Fruit fly (Drosophila melanogaster) whole organism, embryonic: Measurements from ENCODE around the gene CG34409.

Experiments
- ATbp ChIP-seq: fragments of 200-800 bp; sonication (Bioruptor generic); optimal IDR thresholded peaks from 2 replicates; lab custom pipeline; 2017; ENCODE audit warnings: missing biosample characterization, mild to moderate bottlenecking, missing genetic modification characterization, missing genetic modification reagents
- Abd-B ChIP-seq: fragments of 200-800 bp; sonication (Bioruptor generic); optimal IDR thresholded peaks from 2 replicates; lab custom pipeline; 2018; ENCODE audit warnings: missing biosample characterization, mild to moderate bottlenecking, missing genetic modification characterization, moderate library complexity
- CG10654 ChIP-seq: fragments of 200-800 bp; sonication (Bioruptor generic); optimal IDR thresholded peaks from 2 replicates; lab custom pipeline; 2016; ENCODE audit warnings: missing biosample characterization, missing genetic modification characterization
- CG10959 ChIP-seq: fragments of 200-800 bp; sonication (Bioruptor generic); IDR thresholded peaks from 2 replicates; pipeline ENCODE4 v1.3.6; 2022; ENCODE audit warnings: missing biosample characterization, missing genetic modification characterization
- CG11695 ChIP-seq: fragments of 200-800 bp; sonication (Bioruptor generic); IDR thresholded peaks from 3 replicates; pipeline ENCODE4 v1.3.6; 2022; ENCODE audit warnings: missing biosample characterization, missing genetic modification characterization
- CG13424 ChIP-seq: fragments of 200-800 bp; sonication (Bioruptor generic); optimal IDR thresholded peaks from 2 replicates; lab custom pipeline; 2019; ENCODE audit warnings: missing biosample characterization, mild to moderate bottlenecking, missing genetic modification characterization, moderate library complexity
- CG15696 ChIP-seq: fragments of 200-800 bp; sonication (Bioruptor generic); optimal IDR thresholded peaks from 2 replicates; lab custom pipeline; 2019; ENCODE audit warnings: missing biosample characterization, mild to moderate bottlenecking, missing genetic modification characterization, moderate library complexity
- CG1603 ChIP-seq: fragments of 200-800 bp; sonication (Bioruptor generic); optimal IDR thresholded peaks from 2 replicates; lab custom pipeline; 2019; ENCODE audit warnings: missing biosample characterization, mild to moderate bottlenecking, missing genetic modification characterization, moderate library complexity
- CG1647 ChIP-seq: fragments of 200-800 bp; sonication (Bioruptor generic); optimal IDR thresholded peaks from 3 replicates; lab custom pipeline; 2016; ENCODE audit warnings: missing biosample characterization, missing genetic modification characterization
- CG16813 ChIP-seq: fragments of 200-800 bp; sonication (Bioruptor generic); IDR thresholded peaks from 3 replicates; pipeline ENCODE4 v1.3.6; 2022; ENCODE audit warnings: missing biosample characterization, missing genetic modification characterization; ENCODE audit not compliant: partially characterized antibody
- CG16815 ChIP-seq: fragments of 200-800 bp; sonication (Bioruptor generic); optimal IDR thresholded peaks from 3 replicates; lab custom pipeline; 2017; ENCODE audit warnings: missing biosample characterization, mild to moderate bottlenecking, missing genetic modification characterization
- CG17328 ChIP-seq: fragments of 200-800 bp; sonication (Bioruptor generic); IDR thresholded peaks from 2 replicates; pipeline ENCODE4 v1.3.6; 2022; ENCODE audit warnings: missing biosample characterization, missing genetic modification characterization
- CG1792 ChIP-seq: fragments of 200-800 bp; sonication (Bioruptor generic); optimal IDR thresholded peaks from 2 replicates; lab custom pipeline; 2016; ENCODE audit warnings: missing biosample characterization, missing genetic modification characterization
- CG3163 ChIP-seq: fragments of 200-800 bp; sonication (Bioruptor generic); optimal IDR thresholded peaks from 3 replicates; lab custom pipeline; 2016; ENCODE audit warnings: missing biosample characterization, missing genetic modification characterization
- CG34376 ChIP-seq: fragments of 200-800 bp; sonication (Bioruptor generic); optimal IDR thresholded peaks from 2 replicates; lab custom pipeline; 2018; ENCODE audit warnings: missing biosample characterization, mild to moderate bottlenecking, missing genetic modification characterization
- CG43689 ChIP-seq: fragments of 200-800 bp; sonication (Bioruptor generic); IDR thresholded peaks from 2 replicates; pipeline ENCODE4 v1.3.6; 2022; ENCODE audit warnings: missing biosample characterization, missing genetic modification characterization
- CG7372 ChIP-seq: fragments of 200-800 bp; sonication (Bioruptor generic); IDR thresholded peaks from 2 replicates; pipeline ENCODE4 v1.3.6; 2022; ENCODE audit warnings: missing biosample characterization, missing genetic modification characterization
- CG7786 ChIP-seq: fragments of 200-800 bp; sonication (Bioruptor generic); optimal IDR thresholded peaks from 2 replicates; lab custom pipeline; 2016; ENCODE audit warnings: missing biosample characterization, missing genetic modification characterization
- CG7963 ChIP-seq: fragments of 200-800 bp; sonication (Bioruptor generic); IDR thresholded peaks from 3 replicates; pipeline ENCODE4 v1.3.6; 2022; ENCODE audit warnings: missing biosample characterization, missing genetic modification characterization; ENCODE audit not compliant: partially characterized antibody
- CG8359 ChIP-seq: fragments of 200-800 bp; sonication (Bioruptor generic); optimal IDR thresholded peaks from 2 replicates; lab custom pipeline; 2017; ENCODE audit warnings: missing biosample characterization, mild to moderate bottlenecking, missing genetic modification characterization, borderline replicate concordance
- CG8388 ChIP-seq: fragments of 200-800 bp; sonication (Bioruptor generic); optimal IDR thresholded peaks from 2 replicates; lab custom pipeline; 2019; ENCODE audit warnings: missing biosample characterization, mild to moderate bottlenecking, missing genetic modification characterization, moderate library complexity
- CG9215 ChIP-seq: fragments of 200-800 bp; sonication (Bioruptor generic); IDR thresholded peaks from 2 replicates; pipeline ENCODE4 v1.3.6; 2022; ENCODE audit warnings: missing biosample characterization, missing genetic modification characterization
- CHES-1-like ChIP-seq: fragments of 200-800 bp; sonication (Bioruptor generic); optimal IDR thresholded peaks from 2 replicates; lab custom pipeline; 2016; ENCODE audit warnings: missing biosample characterization, missing genetic modification characterization
- D ChIP-seq, 2 experiments: fragments of 200-800 bp in 1 of 2; fragments of >200 bp in 1 of 2; sonication (Bioruptor generic) in 1 of 2; optimal IDR thresholded peaks; 2 replicates in 1 of 2; 3 replicates in 1 of 2; lab custom pipeline; 2017; ENCODE audit warnings: mild to moderate bottlenecking in 1 of 2, missing biosample characterization in 1 of 2, missing genetic modification characterization in 1 of 2, missing genetic modification reagents in 1 of 2
- Dad ChIP-seq: fragments of 200-800 bp; sonication (Bioruptor generic); optimal IDR thresholded peaks from 3 replicates; lab custom pipeline; 2016; ENCODE audit warnings: missing biosample characterization, missing genetic modification characterization
- Dek ChIP-seq: fragments of 200-800 bp; sonication (Bioruptor generic); optimal IDR thresholded peaks from 3 replicates; lab custom pipeline; 2019; ENCODE audit warnings: missing biosample characterization, mild to moderate bottlenecking, missing genetic modification characterization, moderate library complexity
- Dll ChIP-seq: fragments of 200-800 bp; sonication (Bioruptor generic); IDR thresholded peaks from 4 replicates; pipeline ENCODE4 v1.3.6; 2022; ENCODE audit warnings: missing biosample characterization, missing genetic modification characterization; ENCODE audit not compliant: partially characterized antibody
- Hand ChIP-seq: fragments of 200-800 bp; sonication (Bioruptor generic); optimal IDR thresholded peaks from 2 replicates; lab custom pipeline; 2017; ENCODE audit warnings: mild to moderate bottlenecking, missing biosample characterization, missing genetic modification reagents, missing genetic modification characterization
- Hr3 ChIP-seq: fragments of 200-800 bp; sonication (Bioruptor generic); optimal IDR thresholded peaks from 3 replicates; lab custom pipeline; 2016; ENCODE audit warnings: missing biosample characterization, missing genetic modification characterization
- Lim3 ChIP-seq: fragments of 200-800 bp; sonication (Bioruptor generic); IDR thresholded peaks from 2 replicates; pipeline ENCODE4 v1.3.6; 2022; ENCODE audit warnings: missing biosample characterization, missing genetic modification characterization
- PHDP ChIP-seq: fragments of 200-800 bp; sonication (Bioruptor generic); optimal IDR thresholded peaks from 3 replicates; lab custom pipeline; 2018; ENCODE audit warnings: missing biosample characterization, mild to moderate bottlenecking, missing genetic modification characterization, moderate library complexity
- Scr ChIP-seq: fragments of 200-800 bp; sonication (Bioruptor generic); IDR thresholded peaks from 2 replicates; pipeline ENCODE4 v1.3.6; 2022; ENCODE audit warnings: missing biosample characterization, missing genetic modification characterization; ENCODE audit not compliant: partially characterized antibody
- Stat92E ChIP-seq, 3 experiments: fragments of >200 bp in 2 of 3; fragments of 200-800 bp in 1 of 3; sonication (Bioruptor generic) in 1 of 3; optimal IDR thresholded peaks; 2 replicates each; lab custom pipeline; 2017 to 2019; ENCODE audit warnings: missing biosample characterization in 3 of 3, missing genetic modification characterization in 3 of 3, mild to moderate bottlenecking in 1 of 3, moderate library complexity in 1 of 3
- Tbp ChIP-seq: fragments of >200 bp; optimal IDR thresholded peaks from 2 replicates; lab custom pipeline; 2018; ENCODE audit warnings: missing biosample characterization, missing genetic modification characterization
- YL-1 ChIP-seq: fragments of 200-800 bp; sonication (Bioruptor generic); optimal IDR thresholded peaks from 3 replicates; lab custom pipeline; 2017; ENCODE audit warnings: missing biosample characterization, mild to moderate bottlenecking, missing genetic modification characterization
- al ChIP-seq: fragments of 200-800 bp; sonication (Bioruptor generic); IDR thresholded peaks from 2 replicates; pipeline ENCODE4 v1.3.6; 2022; ENCODE audit warnings: missing biosample characterization, missing genetic modification characterization
- bsh ChIP-seq, 2 experiments: fragments of 200-800 bp; sonication (Bioruptor generic); optimal IDR thresholded peaks; 2 replicates each; lab custom pipeline; 2017 to 2018; ENCODE audit warnings: mild to moderate bottlenecking in 2 of 2, missing biosample characterization in 2 of 2, missing genetic modification characterization in 2 of 2, moderate library complexity in 1 of 2
- dati ChIP-seq: fragments of 200-800 bp; sonication (Bioruptor generic); IDR thresholded peaks from 2 replicates; pipeline ENCODE4 v1.3.6; 2022; ENCODE audit warnings: missing biosample characterization, missing genetic modification characterization
- dm ChIP-seq: fragments of 200-800 bp; sonication (Bioruptor generic); optimal IDR thresholded peaks from 3 replicates; lab custom pipeline; 2016; ENCODE audit warnings: missing biosample characterization, missing genetic modification characterization
- dpn ChIP-seq, 2 experiments: fragments of 200-800 bp; sonication (Bioruptor generic); optimal IDR thresholded peaks; 3 replicates each; lab custom pipeline; 2016; ENCODE audit warnings: missing biosample characterization in 2 of 2, missing genetic modification characterization in 2 of 2
- dysf ChIP-seq: fragments of 200-800 bp; sonication (Bioruptor generic); IDR thresholded peaks from 3 replicates; pipeline ENCODE4 v1.3.6; 2022; ENCODE audit warnings: missing biosample characterization, missing genetic modification characterization
- gce ChIP-seq: fragments of 200-800 bp; sonication (Bioruptor generic); IDR thresholded peaks from 3 replicates; pipeline ENCODE4 v1.3.6; 2022; ENCODE audit warnings: missing biosample characterization, missing genetic modification characterization
- grn ChIP-seq: fragments of 200-800 bp; sonication (Bioruptor generic); optimal IDR thresholded peaks from 3 replicates; lab custom pipeline; 2017; ENCODE audit warnings: missing biosample characterization, missing genetic modification characterization
- gt ChIP-seq: fragments of 200-800 bp; sonication (Bioruptor generic); IDR thresholded peaks from 2 replicates; pipeline ENCODE4 v1.3.6; 2022; ENCODE audit warnings: missing biosample characterization, missing genetic modification characterization
- insv ChIP-seq, 2 experiments: fragments of 200-800 bp; sonication (Bioruptor generic); optimal IDR thresholded peaks; 3 replicates each; lab custom pipeline; 2016 to 2018; ENCODE audit warnings: missing biosample characterization in 2 of 2, missing genetic modification characterization in 2 of 2
- lbe ChIP-seq: fragments of 200-800 bp; sonication (Bioruptor generic); optimal IDR thresholded peaks from 2 replicates; lab custom pipeline; 2016; ENCODE audit warnings: missing biosample characterization, mild to moderate bottlenecking, missing genetic modification characterization
- mld ChIP-seq: fragments of 200-800 bp; sonication (Bioruptor generic); IDR thresholded peaks from 3 replicates; pipeline ENCODE4 v1.3.6; 2022; ENCODE audit warnings: missing biosample characterization, missing genetic modification characterization; ENCODE audit not compliant: partially characterized antibody
- tup ChIP-seq: fragments of 200-800 bp; sonication (Bioruptor generic); optimal IDR thresholded peaks from 2 replicates; lab custom pipeline; 2016; ENCODE audit warnings: missing biosample characterization, mild to moderate bottlenecking, missing genetic modification characterization, moderate library complexity

Gene CG34409

DNA sequence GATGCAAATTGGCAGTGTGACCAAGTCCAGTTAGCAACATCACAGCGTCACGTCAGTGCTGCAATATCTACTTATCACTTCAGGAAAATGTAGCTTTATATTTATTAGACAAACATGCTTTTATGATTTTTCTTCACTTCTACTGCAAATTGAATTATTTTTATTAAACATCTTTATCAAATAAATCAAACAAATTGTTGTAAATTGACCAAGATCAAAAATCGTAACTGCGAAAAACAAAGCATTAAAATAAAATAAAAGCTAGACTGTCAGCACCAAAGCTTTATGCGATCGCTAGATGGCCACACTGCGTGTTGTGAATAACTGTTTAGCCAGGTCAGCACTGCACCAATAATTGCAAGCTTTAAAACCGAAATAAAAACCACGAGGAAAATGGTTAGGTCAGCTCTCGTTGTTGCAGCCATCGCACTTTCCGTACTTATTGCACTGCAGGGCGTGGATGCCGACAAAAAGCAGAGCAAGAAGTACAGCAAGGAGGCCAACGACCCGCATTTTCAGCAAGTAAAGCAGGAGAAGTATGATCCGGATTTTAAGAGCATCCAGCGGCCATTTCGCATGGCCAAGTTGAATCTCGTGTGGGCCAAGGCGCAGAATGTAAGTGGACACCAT lies 45.1 kb upstream of the CG34409 start, which contains the start of the genes CG12945 and CG8507 (continued):
- TF ChIP-seq CG10959: no peak
- TF ChIP-seq CG16813 (GFP tag; lab: Robert Waterston, UW): no peak
- no peak for TF ChIP-seq dati (GFP tag; lab: Robert Waterston, UW)
- no peak for TF ChIP-seq tup (GFP tag; lab: Kevin White, UChicago)
- no peak for TF ChIP-seq insv (GFP tag; optimal IDR thresholded peaks at IDR 0.05; lab: Kevin White, UChicago)
- TF ChIP-seq YL-1 (GFP tag; lab: Kevin White, UChicago): peak; percentile 47
- TF ChIP-seq CG9215 (GFP tag; lab: Robert Waterston, UW): peak; percentile 29; the same call in 1 of the 2 replicates
- TF ChIP-seq CG43689: no peak
- TF ChIP-seq Abd-B (GFP tag; lab: Kevin White, UChicago): peak; percentile 76
- TF ChIP-seq CG1603 (tag; lab: Kevin White, UChicago): peak; percentile 32
- no peak for TF ChIP-seq mld (GFP tag; lab: Robert Waterston, UW)
- peak in 1 of 2 experiments; percentile 20 for TF ChIP-seq bsh (GFP tag; optimal IDR thresholded peaks at IDR 0.05; lab: Kevin White, UChicago)
- peak; percentile 43 for TF ChIP-seq dpn (GFP tag; optimal IDR thresholded peaks at IDR 0.05; lab: Kevin White, UChicago)
- no peak for TF ChIP-seq CG17328 (GFP tag; lab: Robert Waterston, UW)
- no peak for TF ChIP-seq CG11695 (GFP tag; lab: Robert Waterston, UW)
- TF ChIP-seq Hand (GFP tag; lab: Kevin White, UChicago): no peak
- TF ChIP-seq ATbp: no peak
- TF ChIP-seq dm (GFP tag; lab: Kevin White, UChicago): peak; percentile 34
- peak; percentile 48 for TF ChIP-seq CG15696 (tag; lab: Kevin White, UChicago)
- peak; percentile 67 for TF ChIP-seq CG13424 (tag; lab: Kevin White, UChicago)
- TF ChIP-seq Dad (GFP tag; lab: Kevin White, UChicago): peak; percentile 26
- no peak for TF ChIP-seq CG1647 (GFP tag; lab: Kevin White, UChicago)
- no peak for TF ChIP-seq CG8388
- TF ChIP-seq CG16815 (GFP tag; lab: Kevin White, UChicago): peak; percentile 11
- TF ChIP-seq grn (GFP tag; lab: Kevin White, UChicago): no peak
- no peak for TF ChIP-seq CG8359 (GFP tag; lab: Kevin White, UChicago)
- TF ChIP-seq CG7786 (GFP tag; lab: Kevin White, UChicago): peak; percentile 38
- TF ChIP-seq gce (GFP tag; lab: Robert Waterston, UW): no peak
- TF ChIP-seq D (optimal IDR thresholded peaks at IDR 0.05; lab: Kevin White, UChicago): no peak
- TF ChIP-seq D (GFP tag; optimal IDR thresholded peaks at IDR 0.05; lab: Kevin White, UChicago): no peak
- no peak for TF ChIP-seq gt
- no peak for TF ChIP-seq Tbp
- no peak for TF ChIP-seq CG3163 (GFP tag; lab: Kevin White, UChicago)
- TF ChIP-seq CG7963 (GFP tag; lab: Robert Waterston, UW): no peak
- TF ChIP-seq PHDP: peak; percentile 48
- no peak for TF ChIP-seq Stat92E (GFP tag; optimal IDR thresholded peaks at IDR 0.05; lab: Kevin White, UChicago)
- TF ChIP-seq CG10654 (GFP tag; lab: Kevin White, UChicago): peak; percentile 4
- no peak for TF ChIP-seq CG7372
- TF ChIP-seq CG1792 (GFP tag; lab: Kevin White, UChicago): no peak
- TF ChIP-seq lbe: peak; percentile 3
- TF ChIP-seq Hr3: peak; percentile 26
- TF ChIP-seq dysf (GFP tag; lab: Robert Waterston, UW): peak; percentile 34; the same call in 1 of the 3 replicates
- TF ChIP-seq Scr (GFP tag; lab: Robert Waterston, UW): no peak
- TF ChIP-seq Dll (GFP tag; lab: Robert Waterston, UW): 0 out of 4 replicates have a peak, but pooled peaks have one; percentile 37
- peak; percentile 24 for TF ChIP-seq CG34376
- peak; percentile 54 for TF ChIP-seq CHES-1-like (GFP tag; lab: Kevin White, UChicago)
- TF ChIP-seq Dek (tag; lab: Kevin White, UChicago): peak; percentile 50
- no peak for TF ChIP-seq Lim3
- TF ChIP-seq al (GFP tag; lab: Robert Waterston, UW): peak; percentile 37; the same call in 1 of the 2 replicates
